Worm (Caenorhabditis elegans) whole organism, midembryonic: ENCODE measurements around the gene C32D5.10.

Source experiments
- T22C8.4 ChIP-seq: fragments of 200-800 bp; sonication (Bioruptor generic); IDR thresholded peaks from 2 replicates; pipeline ENCODE4 v1.3.6; 2022; ENCODE audit warnings: missing genetic modification characterization, missing compliant biosample characterization
- cog-1 ChIP-seq: sonication (generic microtip); optimal IDR thresholded peaks from 2 replicates; lab custom pipeline; 2016; ENCODE audit warnings: missing genetic modification characterization, missing compliant biosample characterization
- flt-1 ChIP-seq: fragments of 200-800 bp; sonication (Bioruptor generic); IDR thresholded peaks from 2 replicates; pipeline ENCODE4 v1.3.6; 2022; ENCODE audit warnings: missing genetic modification characterization, missing compliant biosample characterization
- klf-2 ChIP-seq: fragments of 200-800 bp; sonication (Bioruptor generic); conservative IDR thresholded peaks from 2 replicates; pipeline ENCODE4 v1.3.6; 2022; ENCODE audit warnings: missing genetic modification reagents, missing genetic modification characterization, missing compliant biosample characterization
- med-1 ChIP-seq: sonication (generic microtip); optimal IDR thresholded peaks from 2 replicates; lab custom pipeline; 2017; ENCODE audit warnings: missing genetic modification characterization, mild to moderate bottlenecking, missing compliant biosample characterization, antibody characterized with exemption, missing genetic modification reagents; ENCODE audit not compliant: insufficient read depth
- ref-1 ChIP-seq: fragments of 200-800 bp; sonication (Bioruptor generic); conservative IDR thresholded peaks from 2 replicates; pipeline ENCODE4 v1.3.6; 2022; ENCODE audit warnings: missing genetic modification reagents, missing genetic modification characterization, missing compliant biosample characterization
- tab-1 ChIP-seq: fragments of 200-800 bp; sonication (Bioruptor generic); IDR thresholded peaks from 2 replicates; pipeline ENCODE4 v1.3.6; 2022; ENCODE audit warnings: missing genetic modification characterization, missing compliant biosample characterization
- ztf-23 ChIP-seq: fragments of 200-800 bp; sonication (Bioruptor generic); IDR thresholded peaks from 2 replicates; pipeline ENCODE4 v1.3.6; 2022; ENCODE audit warnings: missing genetic modification reagents, missing genetic modification characterization, missing compliant biosample characterization
- ztf-29 ChIP-seq: fragments of 200-800 bp; sonication (Bioruptor generic); IDR thresholded peaks from 2 replicates; pipeline ENCODE4 v1.3.6; 2022; ENCODE audit warnings: missing genetic modification reagents, missing genetic modification characterization, missing compliant biosample characterization

DNA sequence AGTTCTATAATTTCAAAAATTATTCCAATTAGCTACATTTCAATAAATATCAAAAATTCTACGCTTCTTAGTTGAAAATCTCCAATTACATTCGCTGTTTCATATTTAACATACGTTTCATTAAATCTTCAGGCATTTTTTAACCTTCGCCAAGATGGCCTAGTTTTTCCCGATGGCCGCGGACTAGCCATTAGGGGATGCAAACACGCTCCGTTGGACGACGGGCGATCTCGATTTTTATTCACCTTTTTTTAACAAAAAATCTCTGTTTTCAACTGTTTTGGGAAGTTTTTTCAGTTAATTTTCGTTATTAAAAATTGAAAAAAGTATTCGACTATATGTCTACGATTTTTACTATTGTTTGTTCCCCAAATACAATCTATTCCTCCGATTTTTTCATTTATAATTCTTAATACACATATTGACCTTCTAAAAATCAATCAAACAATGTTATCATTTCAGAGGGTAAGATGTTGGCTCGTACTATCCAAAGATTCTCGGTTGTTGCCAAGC is 31.5 kb upstream of the C32D5.10 start, which contains the start of gene F58F12.1:
- no peak for TF ChIP-seq med-1 (GFP tag; lab: Kevin White, UChicago)
- no peak for TF ChIP-seq cog-1 (tag; lab: Kevin White, UChicago)
- no peak for TF ChIP-seq T22C8.4 (GFP tag; lab: Robert Waterston, UW)
- peak; percentile 47; the same call in 1 of the 2 replicates for TF ChIP-seq flt-1 (GFP tag; lab: Robert Waterston, UW)
- no peak for TF ChIP-seq tab-1
- no peak for TF ChIP-seq klf-2 (GFP tag; lab: Robert Waterston, UW)
- no peak for TF ChIP-seq ztf-23
- TF ChIP-seq ztf-29 = no peak
- TF ChIP-seq ref-1 (GFP tag; lab: Robert Waterston, UW) = no peak
